Worm (Caenorhabditis elegans) whole organism, young adult: Measurements from ENCODE around the gene Y41D4A.4.

Source experiments
- Y67H2A.10 ChIP-seq: fragments of 200-800 bp; sonication (Bioruptor generic); conservative IDR thresholded peaks from 2 replicates; pipeline ENCODE4 v1.3.6; 2022; ENCODE audit warnings: missing genetic modification reagents, missing genetic modification characterization, missing compliant biosample characterization
- lin-40 ChIP-seq: sonication (generic microtip); optimal IDR thresholded peaks from 2 replicates; lab custom pipeline; 2016; ENCODE audit warnings: missing genetic modification characterization, mild to moderate bottlenecking, missing compliant biosample characterization, missing genotype, missing genetic modification reagents
- snpc-1.3 ChIP-seq: sonication (generic microtip); optimal IDR thresholded peaks from 2 replicates; lab custom pipeline; 2017; ENCODE audit warnings: missing genetic modification characterization, mild to moderate bottlenecking, missing compliant biosample characterization, antibody characterized with exemption, moderate library complexity, missing genotype, missing genetic modification reagents; ENCODE audit not compliant: insufficient read depth
- sptf-2 ChIP-seq: fragments of 200-800 bp; sonication (Bioruptor generic); optimal IDR thresholded peaks from 2 replicates; lab custom pipeline; 2018; ENCODE audit warnings: mild to moderate bottlenecking, missing genetic modification characterization, missing compliant biosample characterization

ce11 chrIV:1785156-1785555 lies 39.4 kb downstream of the Y41D4A.4 start:
- TF ChIP-seq Y67H2A.10 (GFP tag; lab: Robert Waterston, UW), result no peak
- TF ChIP-seq sptf-2 (GFP tag; lab: Kevin White, UChicago), result no peak
- no peak for TF ChIP-seq lin-40 (tag; lab: Kevin White, UChicago)
- no peak for TF ChIP-seq snpc-1.3
